Worm (Caenorhabditis elegans) whole organism, L1 larva: Measurements from ENCODE around the gene T27A10.2.

ENCODE experiments used
- C16A3.4 ChIP-seq: fragments of 150-350 bp; optimal IDR thresholded peaks from 2 replicates; lab custom pipeline; 2014; ENCODE audit warnings: missing biosample characterization, missing genetic modification characterization
- aha-1 ChIP-seq: fragments of 150-350 bp; optimal IDR thresholded peaks from 2 replicates; lab custom pipeline; 2014; ENCODE audit warnings: missing biosample characterization, missing genetic modification characterization
- aly-2 ChIP-seq: fragments of 150-350 bp; optimal IDR thresholded peaks from 2 replicates; lab custom pipeline; 2014; ENCODE audit warnings: missing biosample characterization, missing genetic modification characterization
- ama-1 ChIP-seq: fragments of 150-350 bp; optimal IDR thresholded peaks from 2 replicates; lab custom pipeline; 2014
- blmp-1 ChIP-seq: fragments of 150-350 bp; optimal IDR thresholded peaks from 2 replicates; lab custom pipeline; 2014; ENCODE audit warnings: missing biosample characterization, missing genetic modification characterization
- ceh-8 ChIP-seq: fragments of 200-800 bp; sonication (Bioruptor generic); optimal IDR thresholded peaks from 2 replicates; lab custom pipeline; 2018; ENCODE audit warnings: mild to moderate bottlenecking, missing genetic modification characterization, moderate library complexity, missing compliant biosample characterization
- ceh-82 ChIP-seq, 3 experiments: fragments of 150-350 bp in 1 of 3; sonication (generic microtip) in 2 of 3; optimal IDR thresholded peaks; 2 replicates each; lab custom pipeline; 2014 to 2017; ENCODE audit warnings: missing biosample characterization in 3 of 3, missing genetic modification characterization in 3 of 3
- dpl-1 ChIP-seq, 3 experiments: fragments of 150-350 bp in 2 of 3; sonication (generic microtip) in 1 of 3; optimal IDR thresholded peaks; 2 replicates each; lab custom pipeline; 2014 to 2017; ENCODE audit warnings: missing biosample characterization in 3 of 3, missing genetic modification characterization in 3 of 3, missing genetic modification reagents in 3 of 3
- efl-1 ChIP-seq, 4 experiments: fragments of 150-350 bp; optimal IDR thresholded peaks in 3 of 4; peaks in 1 of 4; 1 replicate in 1 of 4; 2 replicates in 3 of 4; lab custom pipeline; 2014; ENCODE audit warnings: missing biosample characterization in 2 of 4, missing genetic modification characterization in 2 of 4, missing genetic modification reagents in 2 of 4
- efl-3 ChIP-seq: fragments of 200-800 bp; sonication (Bioruptor generic); optimal IDR thresholded peaks from 2 replicates; lab custom pipeline; 2018; ENCODE audit warnings: mild to moderate bottlenecking, missing genetic modification characterization, missing compliant biosample characterization
- ets-5 ChIP-seq: fragments of 200-800 bp; sonication (Bioruptor generic); IDR thresholded peaks from 2 replicates; pipeline ENCODE4 v1.3.6; 2022; ENCODE audit warnings: missing genetic modification characterization, missing compliant biosample characterization
- fkh-8 ChIP-seq: sonication (generic microtip); optimal IDR thresholded peaks from 2 replicates; lab custom pipeline; 2016; ENCODE audit warnings: mild to moderate bottlenecking, missing genetic modification characterization, missing compliant biosample characterization
- fos-1 ChIP-seq: fragments of 150-350 bp; optimal IDR thresholded peaks from 2 replicates; lab custom pipeline; 2014; ENCODE audit warnings: missing biosample characterization, missing genetic modification characterization
- grh-1 ChIP-seq: fragments of 200-800 bp; sonication (Bioruptor generic); IDR thresholded peaks from 2 replicates; pipeline ENCODE4 v1.3.6; 2022; ENCODE audit warnings: missing genetic modification reagents, missing genetic modification characterization, missing compliant biosample characterization
- hpl-2 ChIP-seq: fragments of 150-350 bp; optimal IDR thresholded peaks from 2 replicates; lab custom pipeline; 2014; ENCODE audit warnings: missing biosample characterization, missing genetic modification reagents, missing genetic modification characterization
- irx-1 ChIP-seq: sonication (generic microtip); optimal IDR thresholded peaks from 2 replicates; lab custom pipeline; 2016; ENCODE audit warnings: missing genetic modification characterization, missing compliant biosample characterization
- lin-13 ChIP-seq: fragments of 150-350 bp; optimal IDR thresholded peaks from 2 replicates; lab custom pipeline; 2014; ENCODE audit warnings: missing biosample characterization, missing genetic modification reagents, missing genetic modification characterization
- lin-14 ChIP-seq: fragments of 200-800 bp; sonication (Bioruptor generic); optimal IDR thresholded peaks from 2 replicates; lab custom pipeline; 2018; ENCODE audit warnings: mild to moderate bottlenecking, missing genetic modification characterization, moderate library complexity, missing compliant biosample characterization
- lin-35 ChIP-seq, 2 experiments: fragments of 150-350 bp; optimal IDR thresholded peaks; 2 replicates each; lab custom pipeline; 2014; ENCODE audit warnings: missing biosample characterization in 2 of 2, missing genetic modification characterization in 2 of 2, missing genetic modification reagents in 2 of 2
- lir-3 ChIP-seq: sonication (generic microtip); optimal IDR thresholded peaks from 2 replicates; lab custom pipeline; 2016; ENCODE audit warnings: mild to moderate bottlenecking, missing genetic modification characterization, moderate library complexity, missing compliant biosample characterization; ENCODE audit not compliant: poor library complexity
- lsy-2 ChIP-seq, 2 experiments: fragments of 150-350 bp; optimal IDR thresholded peaks; 2 replicates each; lab custom pipeline; 2014; ENCODE audit warnings: missing biosample characterization in 2 of 2, missing genetic modification characterization in 2 of 2
- mab-9 ChIP-seq: fragments of 200-800 bp; sonication (Bioruptor generic); IDR thresholded peaks from 2 replicates; pipeline ENCODE4 v1.3.6; 2022; ENCODE audit warnings: missing genetic modification reagents, missing genetic modification characterization, missing compliant biosample characterization
- mdl-1 ChIP-seq, 2 experiments: fragments of 150-350 bp; optimal IDR thresholded peaks; 2 replicates each; lab custom pipeline; 2014 to 2017; ENCODE audit warnings: missing biosample characterization in 2 of 2, missing genetic modification characterization in 2 of 2, inconsistent platforms in 1 of 2
- mep-1 ChIP-seq: fragments of 150-350 bp; optimal IDR thresholded peaks from 2 replicates; lab custom pipeline; 2014; ENCODE audit warnings: missing biosample characterization, missing genetic modification characterization
- nhr-11 ChIP-seq: fragments of 150-350 bp; optimal IDR thresholded peaks from 2 replicates; lab custom pipeline; 2014; ENCODE audit warnings: missing biosample characterization, missing genetic modification characterization
- nhr-19 ChIP-seq: fragments of 200-800 bp; sonication (Bioruptor generic); conservative IDR thresholded peaks from 2 replicates; pipeline ENCODE4 v1.3.6; 2022; ENCODE audit warnings: missing genetic modification characterization, missing compliant biosample characterization
- nhr-47 ChIP-seq: sonication (generic microtip); optimal IDR thresholded peaks from 2 replicates; lab custom pipeline; 2016; ENCODE audit warnings: mild to moderate bottlenecking, missing genetic modification characterization, moderate library complexity, missing compliant biosample characterization
- nhr-71 ChIP-seq: sonication (generic microtip); optimal IDR thresholded peaks from 2 replicates; lab custom pipeline; 2016; ENCODE audit warnings: mild to moderate bottlenecking, missing genetic modification characterization, moderate library complexity, missing compliant biosample characterization
- nhr-77 ChIP-seq: fragments of 150-350 bp; optimal IDR thresholded peaks from 2 replicates; lab custom pipeline; 2014; ENCODE audit warnings: missing biosample characterization, missing genetic modification characterization
- nhr-84 ChIP-seq: sonication (generic microtip); optimal IDR thresholded peaks from 2 replicates; lab custom pipeline; 2017; ENCODE audit warnings: missing biosample characterization, missing genetic modification characterization
- nhr-85 ChIP-seq: sonication (generic microtip); peaks from one replicate; lab custom pipeline; 2016; ENCODE audit warnings: missing genetic modification characterization, inconsistent platforms, missing compliant biosample characterization
- nhr-90 ChIP-seq: sonication (generic microtip); optimal IDR thresholded peaks from 2 replicates; lab custom pipeline; 2016; ENCODE audit warnings: mild to moderate bottlenecking, missing genetic modification characterization, missing compliant biosample characterization; ENCODE audit not compliant: poor library complexity
- pqm-1 ChIP-seq: sonication (generic microtip); optimal IDR thresholded peaks from 3 replicates; lab custom pipeline; 2017; ENCODE audit warnings: missing biosample characterization, missing genetic modification characterization
- rnt-1 ChIP-seq: sonication (generic microtip); optimal IDR thresholded peaks from 2 replicates; lab custom pipeline; 2016; ENCODE audit warnings: mild to moderate bottlenecking, missing genetic modification characterization, moderate library complexity, missing compliant biosample characterization
- skn-1 ChIP-seq: fragments of 150-350 bp; optimal IDR thresholded peaks from 2 replicates; lab custom pipeline; 2014; ENCODE audit warnings: missing biosample characterization, missing genetic modification characterization
- snpc-4 ChIP-seq: fragments of 150-350 bp; optimal IDR thresholded peaks from 2 replicates; lab custom pipeline; 2014; ENCODE audit warnings: missing biosample characterization, missing genetic modification characterization
- snu-23 ChIP-seq: sonication (generic microtip); optimal IDR thresholded peaks from 2 replicates; lab custom pipeline; 2016; ENCODE audit warnings: missing genetic modification characterization, missing compliant biosample characterization
- sox-4 ChIP-seq: sonication (generic microtip); optimal IDR thresholded peaks from 2 replicates; lab custom pipeline; 2016; ENCODE audit warnings: missing genetic modification characterization, missing compliant biosample characterization
- sptf-1 ChIP-seq: fragments of 150-350 bp; optimal IDR thresholded peaks from 2 replicates; lab custom pipeline; 2014; ENCODE audit warnings: missing biosample characterization, missing genetic modification characterization
- swsn-7 ChIP-seq: sonication (generic microtip); optimal IDR thresholded peaks from 2 replicates; lab custom pipeline; 2016; ENCODE audit warnings: missing genetic modification characterization, missing compliant biosample characterization
- tbx-2 ChIP-seq: sonication (generic microtip); optimal IDR thresholded peaks from 2 replicates; lab custom pipeline; 2016; ENCODE audit warnings: missing genetic modification characterization, missing compliant biosample characterization
- tlp-1 ChIP-seq: fragments of 150-350 bp; optimal IDR thresholded peaks from 2 replicates; lab custom pipeline; 2014; ENCODE audit warnings: missing biosample characterization, missing genetic modification characterization
- unc-98 ChIP-seq: fragments of 200-800 bp; sonication (Bioruptor generic); IDR thresholded peaks from 2 replicates; pipeline ENCODE4 v1.3.6; 2022; ENCODE audit warnings: missing genetic modification characterization, missing compliant biosample characterization
- ztf-11 ChIP-seq, 2 experiments: sonication (generic microtip); optimal IDR thresholded peaks; 2 replicates each; lab custom pipeline; 2016 to 2017; ENCODE audit warnings: missing genetic modification characterization in 2 of 2, missing biosample characterization in 1 of 2, missing compliant biosample characterization in 1 of 2

Gene T27A10.2

DNA sequence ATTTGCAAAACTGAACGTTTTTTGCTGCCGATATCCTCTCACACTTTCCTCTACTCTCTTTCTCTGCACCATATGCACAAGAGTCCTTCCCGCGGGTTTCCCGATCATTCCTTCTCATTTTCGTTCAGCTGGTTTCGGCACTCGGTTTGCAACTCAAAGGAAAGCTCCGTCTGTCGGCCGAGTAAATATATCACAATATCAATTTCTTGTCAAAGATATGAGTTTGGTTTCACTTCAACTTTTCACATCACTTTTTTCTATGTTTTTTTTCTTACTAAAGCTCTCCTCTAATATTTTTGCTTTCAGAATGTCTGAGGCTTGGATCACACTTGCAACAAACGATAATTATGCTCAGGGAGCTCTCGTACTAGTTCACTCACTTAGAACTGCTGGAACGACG, 48.4 kb upstream of the T27A10.2 start, which contains the start of gene gyg-1:
Gene gyg-1, plus strand, starts transcription at position 301 of the 400 bp plus-strand sequence.
- TF ChIP-seq lir-3 (tag; lab: Kevin White, UChicago) (no peak), sox-4 (tag; lab: Kevin White, UChicago) (no peak), pqm-1 (tag; lab: Kevin White, UChicago) (no peak)
- TF ChIP-seq, all 84 proteins: peak for 0

- TF ChIP-seq lin-14 (GFP tag; lab: Kevin White, UChicago) (no peak), aly-2 (tag; lab: Kevin White, UChicago) (no peak), nhr-85 (no peak), fos-1 (tag; lab: Kevin White, UChicago) (no peak), ets-5 (GFP tag; lab: Robert Waterston, UW) (no peak), lin-13 (GFP tag; lab: Kevin White, UChicago) (no peak), swsn-7 (tag; lab: Kevin White, UChicago) (no peak), ztf-11 (tag; optimal IDR thresholded peaks at IDR 0.05; lab: Kevin White, UChicago) (no peak), tlp-1 (no peak), ceh-8 (GFP tag; lab: Kevin White, UChicago) (no peak), fkh-8 (no peak), mab-9 (GFP tag; lab: Robert Waterston, UW) (no peak), nhr-71 (no peak), hpl-2 (GFP tag; lab: Kevin White, UChicago) (no peak), skn-1 (tag; lab: Kevin White, UChicago) (no peak), nhr-84 (tag; lab: Kevin White, UChicago) (no peak), unc-98 (GFP tag; lab: Robert Waterston, UW) (no peak)
These were observed 47.7 kb upstream of the T27A10.2 start for ce11 chrX:3538067-3538466.

DNA sequence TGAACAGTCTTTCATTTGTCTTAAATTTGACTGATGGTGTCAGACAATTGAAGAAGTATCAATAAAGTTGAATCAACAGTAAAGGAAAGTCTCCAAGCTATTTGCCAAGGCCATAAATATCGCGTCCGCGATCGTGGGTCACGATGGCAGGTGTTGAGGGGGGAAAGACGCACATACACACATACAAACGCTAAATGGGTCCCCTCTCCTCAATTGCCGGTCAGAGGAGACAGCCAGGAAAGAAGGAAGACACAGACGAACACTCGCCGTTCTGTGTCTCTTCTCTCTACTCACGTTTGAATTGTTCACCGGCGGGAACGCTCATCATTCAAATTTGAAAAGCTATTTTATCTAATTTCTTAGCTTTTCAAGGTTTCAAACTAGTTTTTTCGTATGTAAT, 44.9 kb upstream of the T27A10.2 start:
- peak; percentile 40 to 53 for TF ChIP-seq lin-35 (GFP tag; optimal IDR thresholded peaks at IDR 0.05; lab: Kevin White, UChicago)
- no peak for TF ChIP-seq nhr-11
- no peak for TF ChIP-seq sptf-1 (tag; lab: Kevin White, UChicago)
- TF ChIP-seq nhr-90 (tag; lab: Kevin White, UChicago), result peak; percentile 15
- TF ChIP-seq ztf-11 (tag; optimal IDR thresholded peaks at IDR 0.05; lab: Kevin White, UChicago), result no peak
- TF ChIP-seq mdl-1 (tag; optimal IDR thresholded peaks at IDR 0.05; lab: Kevin White, UChicago), result peak in 1 of 2 experiments; percentile 19
- TF ChIP-seq lin-14 (GFP tag; lab: Kevin White, UChicago), result peak; percentile 79
- peak; percentile 38 for TF ChIP-seq rnt-1 (tag; lab: Kevin White, UChicago)
- peak; percentile 28 for TF ChIP-seq nhr-47
- TF ChIP-seq swsn-7 (tag; lab: Kevin White, UChicago), result peak; percentile 1
- no peak for TF ChIP-seq aha-1
- TF ChIP-seq blmp-1 (tag; lab: Kevin White, UChicago), result peak; percentile 64
- no peak for TF ChIP-seq grh-1 (GFP tag; lab: Robert Waterston, UW)
- peak; percentile 12 for TF ChIP-seq tbx-2 (tag; lab: Kevin White, UChicago)
- TF ChIP-seq mep-1 (tag; lab: Kevin White, UChicago), result peak; percentile 37
- no peak for TF ChIP-seq snpc-4 (tag; lab: Kevin White, UChicago)
- TF ChIP-seq ama-1 (lab: Kevin White, UChicago), result peak; percentile 56
- 0 out of 2 replicates have a peak, but pooled peaks have one; percentile 3 for TF ChIP-seq nhr-19 (GFP tag; lab: Robert Waterston, UW)
- TF ChIP-seq nhr-71, result peak; percentile 30
- TF ChIP-seq C16A3.4 (tag; lab: Kevin White, UChicago), result peak; percentile 29
- TF ChIP-seq nhr-85, result peak; percentile 61
- peak; percentile 39 for TF ChIP-seq snu-23
- peak; percentile 17 to 48 (median 31) for TF ChIP-seq dpl-1 (GFP tag; optimal IDR thresholded peaks at IDR 0.05; lab: Kevin White, UChicago)
- TF ChIP-seq ceh-82 (tag; optimal IDR thresholded peaks at IDR 0.05; lab: Kevin White, UChicago), result peak in 1 of 3 experiments; percentile 2
- peak in 1 of 2 experiments; percentile 59 for TF ChIP-seq efl-1 (optimal IDR thresholded peaks at IDR 0.05; lab: Kevin White, UChicago)
- peak in 1 of 2 experiments; percentile 49 for TF ChIP-seq efl-1 (GFP tag; optimal IDR thresholded peaks at IDR 0.05 in 1 of 2; lab: Kevin White, UChicago)
- TF ChIP-seq lsy-2 (tag; optimal IDR thresholded peaks at IDR 0.05; lab: Kevin White, UChicago), result peak; percentile 13 to 40
- no peak for TF ChIP-seq irx-1 (tag; lab: Kevin White, UChicago)
- no peak for TF ChIP-seq nhr-77 (tag; lab: Kevin White, UChicago)
- TF ChIP-seq efl-3 (GFP tag; lab: Kevin White, UChicago), result no peak
